Worm (Caenorhabditis elegans) whole organism, L4 larva: ENCODE data around the gene par-3.

Experiments
- T26A8.4 ChIP-seq: fragments of 200-800 bp; sonication (Bioruptor generic); IDR thresholded peaks from 2 replicates; pipeline ENCODE4 v1.3.6; 2022; ENCODE audit warnings: missing genetic modification characterization, missing compliant biosample characterization
- Y105C5A.15 ChIP-seq: fragments of 200-800 bp; sonication (Bioruptor generic); IDR thresholded peaks from 2 replicates; pipeline ENCODE4 v1.3.6; 2022; ENCODE audit warnings: missing genetic modification characterization, missing compliant biosample characterization
- aha-1 ChIP-seq: fragments of 150-350 bp; peaks from one replicate; lab custom pipeline; 2014; ENCODE audit warnings: missing biosample characterization, missing genetic modification characterization
- aly-2 ChIP-seq: sonication (generic microtip); optimal IDR thresholded peaks from 2 replicates; lab custom pipeline; 2018; ENCODE audit warnings: missing biosample characterization, missing genetic modification characterization
- ces-1 ChIP-seq: fragments of 150-350 bp; sonication (generic microtip); optimal IDR thresholded peaks from 4 replicates; lab custom pipeline; 2014; ENCODE audit warnings: missing biosample characterization, missing genetic modification reagents, missing genetic modification characterization
- ctbp-1 ChIP-seq: fragments of 200-800 bp; sonication (Bioruptor generic); IDR thresholded peaks from 2 replicates; pipeline ENCODE4 v1.3.6; 2022; ENCODE audit warnings: missing genetic modification reagents, missing genetic modification characterization, missing compliant biosample characterization
- daf-16 ChIP-seq, 3 experiments: sonication (generic microtip); optimal IDR thresholded peaks; 2 replicates each; lab custom pipeline; 2016 to 2017; ENCODE audit warnings: missing genetic modification characterization in 3 of 3, missing genetic modification reagents in 3 of 3, mild to moderate bottlenecking in 2 of 3, missing compliant biosample characterization in 2 of 3, missing biosample characterization in 1 of 3, moderate library complexity in 1 of 3
- daf-8 ChIP-seq: fragments of 200-800 bp; sonication (Bioruptor generic); IDR thresholded peaks from 2 replicates; pipeline ENCODE4 v1.3.6; 2022; ENCODE audit warnings: missing genetic modification characterization, missing compliant biosample characterization
- dmd-9 ChIP-seq: fragments of 200-800 bp; sonication (Bioruptor generic); IDR thresholded peaks from 2 replicates; pipeline ENCODE4 v1.3.6; 2022; ENCODE audit warnings: missing genetic modification reagents, missing genetic modification characterization, missing compliant biosample characterization
- egl-27 ChIP-seq: sonication (generic microtip); optimal IDR thresholded peaks from 3 replicates; lab custom pipeline; 2017; ENCODE audit warnings: missing biosample characterization, missing genetic modification reagents, missing genetic modification characterization
- fkh-10 ChIP-seq: fragments of 150-350 bp; optimal IDR thresholded peaks from 2 replicates; lab custom pipeline; 2014; ENCODE audit warnings: missing biosample characterization, missing genetic modification reagents, missing genetic modification characterization
- hif-1 ChIP-seq, 2 experiments: sonication (generic microtip); optimal IDR thresholded peaks; 2 replicates each; lab custom pipeline; 2016 to 2017; ENCODE audit warnings: missing compliant biosample characterization in 2 of 2, missing genetic modification characterization in 2 of 2, missing genetic modification reagents in 2 of 2, missing genotype in 2 of 2, mild to moderate bottlenecking in 1 of 2
- hlh-30 ChIP-seq: sonication (generic microtip); optimal IDR thresholded peaks from 2 replicates; lab custom pipeline; 2017; ENCODE audit warnings: antibody characterized with exemption, mild to moderate bottlenecking, missing genetic modification characterization, missing compliant biosample characterization; ENCODE audit not compliant: insufficient read depth
- lin-1 ChIP-seq: fragments of 200-800 bp; sonication (Bioruptor generic); IDR thresholded peaks from 2 replicates; pipeline ENCODE4 v1.3.6; 2022; ENCODE audit warnings: missing genetic modification reagents, missing genetic modification characterization, missing compliant biosample characterization
- lin-13 ChIP-seq: fragments of 150-350 bp; optimal IDR thresholded peaks from 2 replicates; lab custom pipeline; 2014; ENCODE audit warnings: missing biosample characterization, missing genetic modification reagents, missing genetic modification characterization
- lir-3 ChIP-seq: sonication (generic microtip); optimal IDR thresholded peaks from 2 replicates; lab custom pipeline; 2016; ENCODE audit warnings: mild to moderate bottlenecking, missing genetic modification characterization, missing compliant biosample characterization
- lsy-2 ChIP-seq, 2 experiments: fragments of 150-350 bp in 1 of 2; sonication (generic microtip) in 1 of 2; optimal IDR thresholded peaks; 2 replicates each; lab custom pipeline; 2014 to 2017; ENCODE audit warnings: missing biosample characterization in 2 of 2, missing genetic modification characterization in 2 of 2
- madf-5 ChIP-seq, 2 experiments: fragments of 200-800 bp; sonication (Bioruptor generic); IDR thresholded peaks; 2 replicates each; pipeline ENCODE4 v1.3.6; 2022; ENCODE audit warnings: missing compliant biosample characterization in 2 of 2, missing genetic modification characterization in 2 of 2
- madf-9 ChIP-seq: fragments of 200-800 bp; sonication (Bioruptor generic); conservative IDR thresholded peaks from 2 replicates; pipeline ENCODE4 v1.3.6; 2022; ENCODE audit warnings: missing genetic modification reagents, missing genetic modification characterization, missing compliant biosample characterization
- mep-1 ChIP-seq: fragments of 150-350 bp; sonication (generic microtip); optimal IDR thresholded peaks from 3 replicates; lab custom pipeline; 2014; ENCODE audit warnings: missing biosample characterization, missing genetic modification characterization
- mes-2 ChIP-seq: sonication (generic microtip); optimal IDR thresholded peaks from 2 replicates; lab custom pipeline; 2016; ENCODE audit warnings: missing genotype, mild to moderate bottlenecking, missing genetic modification characterization, missing compliant biosample characterization; ENCODE audit not compliant: poor library complexity, severe bottlenecking
- nhr-11 ChIP-seq: fragments of 150-350 bp; optimal IDR thresholded peaks from 2 replicates; lab custom pipeline; 2014; ENCODE audit warnings: missing biosample characterization, missing genetic modification characterization
- nhr-111 ChIP-seq: fragments of 200-800 bp; sonication (Bioruptor generic); optimal IDR thresholded peaks from 2 replicates; lab custom pipeline; 2018; ENCODE audit warnings: mild to moderate bottlenecking, missing genetic modification characterization, missing compliant biosample characterization
- nhr-25 ChIP-seq: sonication (generic microtip); optimal IDR thresholded peaks from 2 replicates; lab custom pipeline; 2017; ENCODE audit warnings: missing genetic modification characterization, mild to moderate bottlenecking, missing compliant biosample characterization, antibody characterized with exemption, moderate library complexity, borderline replicate concordance; ENCODE audit not compliant: insufficient read depth
- pha-4 ChIP-seq, 2 experiments: fragments of 150-350 bp in 1 of 2; fragments of 200-800 bp in 1 of 2; sonication (Bioruptor generic) in 1 of 2; IDR thresholded peaks in 1 of 2; optimal IDR thresholded peaks in 1 of 2; 2 replicates each; pipeline versions ENCODE4 v1.3.6 to Lab custom; 2014 to 2022; ENCODE audit warnings: missing genetic modification characterization in 2 of 2, missing genetic modification reagents in 2 of 2, missing biosample characterization in 1 of 2, missing compliant biosample characterization in 1 of 2
- rbr-2 ChIP-seq: sonication (generic microtip); optimal IDR thresholded peaks from 2 replicates; lab custom pipeline; 2016; ENCODE audit warnings: missing genotype, missing genetic modification characterization, missing compliant biosample characterization
- saeg-2 ChIP-seq: fragments of 200-800 bp; sonication (Bioruptor generic); IDR thresholded peaks from 2 replicates; pipeline ENCODE4 v1.3.6; 2022; ENCODE audit warnings: missing genetic modification reagents, missing genetic modification characterization, missing compliant biosample characterization
- sdz-12 ChIP-seq: fragments of 200-800 bp; sonication (Bioruptor generic); optimal IDR thresholded peaks from 2 replicates; lab custom pipeline; 2018; ENCODE audit warnings: mild to moderate bottlenecking, missing genetic modification characterization, missing compliant biosample characterization
- skn-1 ChIP-seq: fragments of 150-350 bp; optimal IDR thresholded peaks from 2 replicates; lab custom pipeline; 2014; ENCODE audit warnings: missing biosample characterization, missing genetic modification characterization
- snpc-1.2 ChIP-seq: fragments of 200-800 bp; sonication (Bioruptor generic); IDR thresholded peaks from 2 replicates; pipeline ENCODE4 v1.3.6; 2022; ENCODE audit warnings: missing genetic modification reagents, missing genetic modification characterization, missing compliant biosample characterization
- snpc-4 ChIP-seq: fragments of 150-350 bp; optimal IDR thresholded peaks from 2 replicates; lab custom pipeline; 2014; ENCODE audit warnings: missing biosample characterization, missing genetic modification characterization
- spr-1 ChIP-seq: sonication (generic microtip); optimal IDR thresholded peaks from 2 replicates; lab custom pipeline; 2016; ENCODE audit warnings: mild to moderate bottlenecking, missing genetic modification characterization, missing compliant biosample characterization
- tag-97 ChIP-seq: fragments of 200-800 bp; sonication (Bioruptor generic); IDR thresholded peaks from 2 replicates; pipeline ENCODE4 v1.3.6; 2022; ENCODE audit warnings: missing genetic modification characterization, missing compliant biosample characterization
- tra-1 ChIP-seq: fragments of 200-800 bp; sonication (Bioruptor generic); IDR thresholded peaks from 2 replicates; pipeline ENCODE4 v1.3.6; 2022; ENCODE audit warnings: missing genetic modification reagents, missing genetic modification characterization, missing compliant biosample characterization
- unc-130 ChIP-seq: sonication (generic microtip); optimal IDR thresholded peaks from 2 replicates; lab custom pipeline; 2016; ENCODE audit warnings: missing genetic modification reagents, missing genetic modification characterization, missing compliant biosample characterization
- unc-62 ChIP-seq, 3 experiments: fragments of 150-350 bp in 1 of 3; sonication (generic microtip); optimal IDR thresholded peaks in 2 of 3; peaks in 1 of 3; 1 replicate in 1 of 3; 2 replicates in 2 of 3; lab custom pipeline; 2014 to 2017; ENCODE audit warnings: missing biosample characterization in 3 of 3, missing genetic modification characterization in 3 of 3, missing genetic modification reagents in 3 of 3, missing genotype in 1 of 3
- vab-7 ChIP-seq: fragments of 200-800 bp; sonication (Bioruptor generic); IDR thresholded peaks from 2 replicates; pipeline ENCODE4 v1.3.6; 2022; ENCODE audit warnings: missing genetic modification reagents, missing genetic modification characterization, missing compliant biosample characterization
- zfp-3 ChIP-seq: fragments of 200-800 bp; sonication (Bioruptor generic); conservative IDR thresholded peaks from 2 replicates; pipeline ENCODE4 v1.3.6; 2022; ENCODE audit warnings: missing genetic modification reagents, missing genetic modification characterization, missing compliant biosample characterization

The par-3 gene

ce11 chrIII:5624835-5625234 lies 39.2 kb upstream of the par-3 start, which contains the start of gene daf-4:
TSS of gene daf-4 (plus strand) at chrIII:5625135.
- TF ChIP-seq lin-1 (GFP tag; lab: Robert Waterston, UW) (no peak), madf-5 (GFP tag; IDR thresholded peaks at IDR 0.05; lab: Robert Waterston, UW) (no peak), unc-130 (GFP tag; lab: Kevin White, UChicago) (no peak), Y105C5A.15 (GFP tag; lab: Robert Waterston, UW) (no peak), T26A8.4 (GFP tag; lab: Robert Waterston, UW) (no peak), dmd-9 (no peak), tag-97 (GFP tag; lab: Robert Waterston, UW) (no peak), mep-1 (no peak), mes-2 (tag; lab: Kevin White, UChicago) (no peak), sdz-12 (GFP tag; lab: Kevin White, UChicago) (no peak), ctbp-1 (GFP tag; lab: Robert Waterston, UW) (no peak), madf-9 (no peak), tra-1 (no peak), snpc-1.2 (GFP tag; lab: Robert Waterston, UW) (no peak), lir-3 (no peak), rbr-2 (tag; lab: Kevin White, UChicago) (no peak)

- no peak for TF ChIP-seq nhr-111 (GFP tag; lab: Kevin White, UChicago)
- TF ChIP-seq nhr-25 (tag; lab: Kevin White, UChicago), result no peak
- no peak for TF ChIP-seq aly-2 (tag; lab: Kevin White, UChicago)
- peak in 1 of 2 experiments; percentile 14 for TF ChIP-seq daf-16 (GFP tag; optimal IDR thresholded peaks at IDR 0.05; lab: Kevin White, UChicago)
- no peak for TF ChIP-seq daf-16 (tag; optimal IDR thresholded peaks at IDR 0.05; lab: Kevin White, UChicago)
- TF ChIP-seq saeg-2, result no peak
- peak; percentile 34 for TF ChIP-seq nhr-11 (tag; lab: Kevin White, UChicago)
- no peak for TF ChIP-seq skn-1 (tag; lab: Kevin White, UChicago)
These were observed 34.8 kb upstream of the par-3 start for ce11 chrIII:5629225-5629624.

DNA sequence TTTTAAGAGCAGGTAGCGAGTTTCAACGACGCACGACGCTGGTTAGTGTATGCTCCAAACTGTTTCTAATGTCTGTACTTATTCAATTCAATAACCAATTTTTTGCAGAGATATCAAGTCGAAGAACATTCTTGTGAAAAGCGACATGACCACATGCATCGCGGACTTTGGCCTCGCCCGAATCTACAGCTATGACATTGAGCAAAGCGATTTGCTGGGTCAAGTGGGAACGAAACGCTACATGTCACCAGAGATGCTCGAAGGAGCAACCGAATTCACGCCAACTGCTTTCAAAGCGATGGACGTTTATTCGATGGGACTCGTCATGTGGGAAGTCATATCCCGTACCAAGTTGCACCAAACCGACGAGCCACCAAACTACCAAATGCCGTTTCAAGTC lies 33.7 kb upstream of the par-3 start:
- TF ChIP-seq aha-1 (tag; lab: Kevin White, UChicago) (peak; percentile 34), fkh-10 (no peak), zfp-3 (GFP tag; lab: Robert Waterston, UW) (no peak), spr-1 (tag; lab: Kevin White, UChicago) (no peak), unc-62 (GFP tag; optimal IDR thresholded peaks at IDR 0.05 in 1 of 2; lab: Kevin White, UChicago) (peak in 1 of 2 experiments; percentile 39), unc-62 (tag; optimal IDR thresholded peaks at IDR 0.05; lab: Kevin White, UChicago) (no peak)
- TF ChIP-seq, all 104 proteins: peak for 2

ce11 chrIII:5632426-5632976 lies 31.5 kb upstream of the par-3 start:
- TF ChIP-seq hif-1 (tag; optimal IDR thresholded peaks at IDR 0.05; lab: Kevin White, UChicago), result peak in 1 of 2 experiments; percentile 12
- TF ChIP-seq daf-8, result no peak
- TF ChIP-seq lin-13, result no peak
- no peak for TF ChIP-seq T26A8.4 (GFP tag; lab: Robert Waterston, UW)
- 0 out of 2 replicates have a peak, but pooled peaks have one; percentile 15 for TF ChIP-seq vab-7 (GFP tag; lab: Robert Waterston, UW)
- TF ChIP-seq egl-27 (tag; lab: Kevin White, UChicago), result no peak
- peak; percentile 70 for TF ChIP-seq fkh-10
- TF ChIP-seq ctbp-1 (GFP tag; lab: Robert Waterston, UW), result 0 out of 2 replicates have a peak, but pooled peaks have one; percentile 36
- TF ChIP-seq snpc-4, result peak; percentile 30
- TF ChIP-seq pha-4 (GFP tag; IDR thresholded peaks at IDR 0.05; lab: Robert Waterston, UW), result no peak
- TF ChIP-seq pha-4 (tag; optimal IDR thresholded peaks at IDR 0.05; lab: Kevin White, UChicago), result no peak
- TF ChIP-seq ces-1 (GFP tag; lab: Kevin White, UChicago), result peak; percentile 88
- TF ChIP-seq hlh-30 (tag; lab: Kevin White, UChicago), result peak; percentile 34
- peak in 1 of 2 experiments; percentile 38 for TF ChIP-seq lsy-2 (tag; optimal IDR thresholded peaks at IDR 0.05; lab: Kevin White, UChicago)
- peak; percentile 3 for TF ChIP-seq mep-1
- peak in 1 of 2 experiments; percentile 41 for TF ChIP-seq unc-62 (GFP tag; optimal IDR thresholded peaks at IDR 0.05 in 1 of 2; lab: Kevin White, UChicago)
- no peak for TF ChIP-seq unc-62 (tag; optimal IDR thresholded peaks at IDR 0.05; lab: Kevin White, UChicago)
